Worm (Caenorhabditis elegans) whole organism, midembryonic: Measurements from ENCODE around the gene M117.6.

Source experiments
- T22C8.4 ChIP-seq: fragments of 200-800 bp; sonication (Bioruptor generic); IDR thresholded peaks from 2 replicates; pipeline ENCODE4 v1.3.6; 2022; ENCODE audit warnings: missing genetic modification characterization, missing compliant biosample characterization
- cog-1 ChIP-seq: sonication (generic microtip); optimal IDR thresholded peaks from 2 replicates; lab custom pipeline; 2016; ENCODE audit warnings: missing genetic modification characterization, missing compliant biosample characterization
- flt-1 ChIP-seq: fragments of 200-800 bp; sonication (Bioruptor generic); IDR thresholded peaks from 2 replicates; pipeline ENCODE4 v1.3.6; 2022; ENCODE audit warnings: missing genetic modification characterization, missing compliant biosample characterization
- klf-2 ChIP-seq: fragments of 200-800 bp; sonication (Bioruptor generic); conservative IDR thresholded peaks from 2 replicates; pipeline ENCODE4 v1.3.6; 2022; ENCODE audit warnings: missing genetic modification reagents, missing genetic modification characterization, missing compliant biosample characterization
- ref-1 ChIP-seq: fragments of 200-800 bp; sonication (Bioruptor generic); conservative IDR thresholded peaks from 2 replicates; pipeline ENCODE4 v1.3.6; 2022; ENCODE audit warnings: missing genetic modification reagents, missing genetic modification characterization, missing compliant biosample characterization
- ztf-23 ChIP-seq: fragments of 200-800 bp; sonication (Bioruptor generic); IDR thresholded peaks from 2 replicates; pipeline ENCODE4 v1.3.6; 2022; ENCODE audit warnings: missing genetic modification reagents, missing genetic modification characterization, missing compliant biosample characterization

DNA sequence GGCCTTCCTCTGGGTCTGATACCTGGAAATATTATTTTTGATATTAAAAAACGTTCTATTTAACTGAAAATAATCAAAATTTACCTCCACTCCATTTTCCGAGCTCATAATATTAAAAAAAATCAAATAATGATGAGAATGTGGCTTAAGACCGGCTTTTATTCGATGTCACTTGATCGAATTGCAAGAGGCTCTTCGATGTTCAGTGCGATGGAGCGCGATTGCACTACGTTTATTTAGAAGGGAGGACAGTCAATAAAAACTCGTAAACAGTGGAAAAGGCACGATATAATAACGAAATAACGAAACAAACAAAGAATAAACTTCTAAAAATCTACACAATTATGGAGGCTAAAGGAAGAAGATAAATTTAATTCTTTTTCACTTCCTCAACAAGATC is 26.9 kb upstream of the M117.6 start, which contains the start of gene tag-30:
- TF ChIP-seq ref-1 (GFP tag; lab: Robert Waterston, UW) (no peak), T22C8.4 (no peak), klf-2 (GFP tag; lab: Robert Waterston, UW) (no peak), ztf-23 (no peak), cog-1 (no peak), flt-1 (no peak)
